Worm (Caenorhabditis elegans): Measurements from ENCODE around the gene pho-13.

ce11 chrII:8808482-8808881 lies 1.7 kb upstream of the pho-13 start, which contains the start of gene F07H5.10:
- TF ChIP-seq ztf-4 (tag; optimal IDR thresholded peaks at IDR 0.05) = no peak
- no peak for TF ChIP-seq dmd-4 (tag; optimal IDR thresholded peaks at IDR 0.05)
- TF ChIP-seq ztf-11 (tag; optimal IDR thresholded peaks at IDR 0.05) = no peak
- no peak for TF ChIP-seq nhr-237 (tag; optimal IDR thresholded peaks at IDR 0.05)
- no peak for TF ChIP-seq nhr-11 (tag; optimal IDR thresholded peaks at IDR 0.05)
- no peak for TF ChIP-seq ZK546.5 (tag; optimal IDR thresholded peaks at IDR 0.05)
- no peak for TF ChIP-seq egl-27 (tag; optimal IDR thresholded peaks at IDR 0.05)
- no peak for TF ChIP-seq fos-1 (tag; optimal IDR thresholded peaks at IDR 0.05)
- TF ChIP-seq elt-3 (tag; optimal IDR thresholded peaks at IDR 0.05) = no peak
- TF ChIP-seq ceh-16 (tag; optimal IDR thresholded peaks at IDR 0.05) = no peak
- TF ChIP-seq nhr-25 (tag; optimal IDR thresholded peaks at IDR 0.05) = no peak

Measured in whole organism, L2 larva.